Worm (Caenorhabditis elegans) whole organism, L1 larva: ENCODE results near the gene C06A12.8.

Experiments
- F16B12.6 ChIP-seq: fragments of 150-350 bp; optimal IDR thresholded peaks from 2 replicates; lab custom pipeline; 2014; ENCODE audit warnings: missing biosample characterization, missing genetic modification characterization
- Y116A8C.19 ChIP-seq: sonication (generic microtip); optimal IDR thresholded peaks from 2 replicates; lab custom pipeline; 2016; ENCODE audit warnings: missing compliant biosample characterization, missing genetic modification characterization, borderline replicate concordance
- alr-1 ChIP-seq: fragments of 200-800 bp; sonication (Bioruptor generic); optimal IDR thresholded peaks from 2 replicates; lab custom pipeline; 2018; ENCODE audit warnings: borderline replicate concordance, mild to moderate bottlenecking, missing genetic modification characterization, missing compliant biosample characterization
- blmp-1 ChIP-seq: fragments of 150-350 bp; optimal IDR thresholded peaks from 2 replicates; lab custom pipeline; 2014; ENCODE audit warnings: missing biosample characterization, missing genetic modification characterization
- ceh-82 ChIP-seq, 3 experiments: fragments of 150-350 bp in 1 of 3; sonication (generic microtip) in 2 of 3; optimal IDR thresholded peaks; 2 replicates each; lab custom pipeline; 2014 to 2017; ENCODE audit warnings: missing biosample characterization in 3 of 3, missing genetic modification characterization in 3 of 3
- ces-1 ChIP-seq: fragments of 150-350 bp; optimal IDR thresholded peaks from 2 replicates; lab custom pipeline; 2014; ENCODE audit warnings: missing biosample characterization, missing genetic modification reagents, missing genetic modification characterization
- efl-1 ChIP-seq, 4 experiments: fragments of 150-350 bp; optimal IDR thresholded peaks in 3 of 4; peaks in 1 of 4; 1 replicate in 1 of 4; 2 replicates in 3 of 4; lab custom pipeline; 2014; ENCODE audit warnings: missing biosample characterization in 2 of 4, missing genetic modification characterization in 2 of 4, missing genetic modification reagents in 2 of 4
- efl-3 ChIP-seq: fragments of 200-800 bp; sonication (Bioruptor generic); optimal IDR thresholded peaks from 2 replicates; lab custom pipeline; 2018; ENCODE audit warnings: mild to moderate bottlenecking, missing genetic modification characterization, missing compliant biosample characterization
- egl-13 ChIP-seq: sonication (generic microtip); optimal IDR thresholded peaks from 2 replicates; lab custom pipeline; 2016; ENCODE audit warnings: missing genotype, missing genetic modification reagents, missing genetic modification characterization, missing compliant biosample characterization
- egl-27 ChIP-seq, 2 experiments: fragments of 150-350 bp in 1 of 2; sonication (generic microtip); optimal IDR thresholded peaks; 3 replicates each; lab custom pipeline; 2017 to 2018; ENCODE audit warnings: missing biosample characterization in 2 of 2, missing genetic modification characterization in 2 of 2, missing genetic modification reagents in 2 of 2
- elt-2 ChIP-seq: sonication (generic microtip); optimal IDR thresholded peaks from 2 replicates; lab custom pipeline; 2016; ENCODE audit warnings: missing genetic modification characterization, mild to moderate bottlenecking, inconsistent platforms, missing compliant biosample characterization, missing genetic modification reagents
- elt-3 ChIP-seq, 6 experiments: fragments of 150-350 bp in 1 of 6; sonication (generic microtip); optimal IDR thresholded peaks; 2 replicates each; lab custom pipeline; 2017 to 2018; ENCODE audit warnings: missing biosample characterization in 6 of 6, missing genetic modification characterization in 6 of 6, inconsistent platforms in 1 of 6
- fkh-8 ChIP-seq: sonication (generic microtip); optimal IDR thresholded peaks from 2 replicates; lab custom pipeline; 2016; ENCODE audit warnings: mild to moderate bottlenecking, missing genetic modification characterization, missing compliant biosample characterization
- fos-1 ChIP-seq: fragments of 150-350 bp; optimal IDR thresholded peaks from 2 replicates; lab custom pipeline; 2014; ENCODE audit warnings: missing biosample characterization, missing genetic modification characterization
- grh-1 ChIP-seq: fragments of 200-800 bp; sonication (Bioruptor generic); IDR thresholded peaks from 2 replicates; pipeline ENCODE4 v1.3.6; 2022; ENCODE audit warnings: missing genetic modification reagents, missing genetic modification characterization, missing compliant biosample characterization
- hlh-4 ChIP-seq: sonication (generic microtip); optimal IDR thresholded peaks from 2 replicates; lab custom pipeline; 2016; ENCODE audit warnings: mild to moderate bottlenecking, missing genetic modification characterization, missing compliant biosample characterization
- irx-1 ChIP-seq: sonication (generic microtip); optimal IDR thresholded peaks from 2 replicates; lab custom pipeline; 2016; ENCODE audit warnings: missing genetic modification characterization, missing compliant biosample characterization
- lin-14 ChIP-seq: fragments of 200-800 bp; sonication (Bioruptor generic); optimal IDR thresholded peaks from 2 replicates; lab custom pipeline; 2018; ENCODE audit warnings: mild to moderate bottlenecking, missing genetic modification characterization, moderate library complexity, missing compliant biosample characterization
- lin-15B ChIP-seq: fragments of 150-350 bp; sonication (generic microtip); optimal IDR thresholded peaks from 3 replicates; lab custom pipeline; 2014; ENCODE audit warnings: missing biosample characterization, missing genetic modification characterization
- lin-35 ChIP-seq, 2 experiments: fragments of 150-350 bp; optimal IDR thresholded peaks; 2 replicates each; lab custom pipeline; 2014; ENCODE audit warnings: missing biosample characterization in 2 of 2, missing genetic modification characterization in 2 of 2, missing genetic modification reagents in 2 of 2
- lin-39 ChIP-seq: fragments of 150-350 bp; optimal IDR thresholded peaks from 2 replicates; lab custom pipeline; 2014; ENCODE audit warnings: missing biosample characterization, missing genetic modification reagents, missing genetic modification characterization
- lir-3 ChIP-seq: sonication (generic microtip); optimal IDR thresholded peaks from 2 replicates; lab custom pipeline; 2016; ENCODE audit warnings: mild to moderate bottlenecking, missing genetic modification characterization, moderate library complexity, missing compliant biosample characterization; ENCODE audit not compliant: poor library complexity
- mep-1 ChIP-seq: fragments of 150-350 bp; optimal IDR thresholded peaks from 2 replicates; lab custom pipeline; 2014; ENCODE audit warnings: missing biosample characterization, missing genetic modification characterization
- nhr-11 ChIP-seq: fragments of 150-350 bp; optimal IDR thresholded peaks from 2 replicates; lab custom pipeline; 2014; ENCODE audit warnings: missing biosample characterization, missing genetic modification characterization
- nhr-12 ChIP-seq: sonication (generic microtip); optimal IDR thresholded peaks from 2 replicates; lab custom pipeline; 2017; ENCODE audit warnings: missing biosample characterization, missing genetic modification characterization
- nhr-19 ChIP-seq: fragments of 200-800 bp; sonication (Bioruptor generic); conservative IDR thresholded peaks from 2 replicates; pipeline ENCODE4 v1.3.6; 2022; ENCODE audit warnings: missing genetic modification characterization, missing compliant biosample characterization
- nhr-20 ChIP-seq: sonication (generic microtip); optimal IDR thresholded peaks from 2 replicates; lab custom pipeline; 2016; ENCODE audit warnings: mild to moderate bottlenecking, missing genetic modification characterization, missing compliant biosample characterization
- nhr-28 ChIP-seq: fragments of 150-350 bp; optimal IDR thresholded peaks from 2 replicates; lab custom pipeline; 2014; ENCODE audit warnings: missing biosample characterization, missing genetic modification characterization
- nhr-47 ChIP-seq: sonication (generic microtip); optimal IDR thresholded peaks from 2 replicates; lab custom pipeline; 2016; ENCODE audit warnings: mild to moderate bottlenecking, missing genetic modification characterization, moderate library complexity, missing compliant biosample characterization
- nhr-71 ChIP-seq: sonication (generic microtip); optimal IDR thresholded peaks from 2 replicates; lab custom pipeline; 2016; ENCODE audit warnings: mild to moderate bottlenecking, missing genetic modification characterization, moderate library complexity, missing compliant biosample characterization
- nhr-77 ChIP-seq: fragments of 150-350 bp; optimal IDR thresholded peaks from 2 replicates; lab custom pipeline; 2014; ENCODE audit warnings: missing biosample characterization, missing genetic modification characterization
- nhr-90 ChIP-seq: sonication (generic microtip); optimal IDR thresholded peaks from 2 replicates; lab custom pipeline; 2016; ENCODE audit warnings: mild to moderate bottlenecking, missing genetic modification characterization, missing compliant biosample characterization; ENCODE audit not compliant: poor library complexity
- pag-3 ChIP-seq: sonication (generic microtip); optimal IDR thresholded peaks from 2 replicates; lab custom pipeline; 2017; ENCODE audit warnings: missing genetic modification characterization, mild to moderate bottlenecking, missing compliant biosample characterization, antibody characterized with exemption, borderline replicate concordance; ENCODE audit not compliant: insufficient read depth
- pqm-1 ChIP-seq: sonication (generic microtip); optimal IDR thresholded peaks from 3 replicates; lab custom pipeline; 2017; ENCODE audit warnings: missing biosample characterization, missing genetic modification characterization
- skn-1 ChIP-seq: fragments of 150-350 bp; optimal IDR thresholded peaks from 2 replicates; lab custom pipeline; 2014; ENCODE audit warnings: missing biosample characterization, missing genetic modification characterization
- snu-23 ChIP-seq: sonication (generic microtip); optimal IDR thresholded peaks from 2 replicates; lab custom pipeline; 2016; ENCODE audit warnings: missing genetic modification characterization, missing compliant biosample characterization
- sox-4 ChIP-seq: sonication (generic microtip); optimal IDR thresholded peaks from 2 replicates; lab custom pipeline; 2016; ENCODE audit warnings: missing genetic modification characterization, missing compliant biosample characterization
- sptf-1 ChIP-seq: fragments of 150-350 bp; optimal IDR thresholded peaks from 2 replicates; lab custom pipeline; 2014; ENCODE audit warnings: missing biosample characterization, missing genetic modification characterization
- swsn-7 ChIP-seq: sonication (generic microtip); optimal IDR thresholded peaks from 2 replicates; lab custom pipeline; 2016; ENCODE audit warnings: missing genetic modification characterization, missing compliant biosample characterization
- tbx-2 ChIP-seq: sonication (generic microtip); optimal IDR thresholded peaks from 2 replicates; lab custom pipeline; 2016; ENCODE audit warnings: missing genetic modification characterization, missing compliant biosample characterization
- unc-130 ChIP-seq: fragments of 150-350 bp; optimal IDR thresholded peaks from 2 replicates; lab custom pipeline; 2017; ENCODE audit warnings: missing biosample characterization, missing genetic modification characterization, inconsistent platforms
- unc-30 ChIP-seq: sonication (generic microtip); optimal IDR thresholded peaks from 2 replicates; lab custom pipeline; 2017; ENCODE audit warnings: missing biosample characterization, missing genetic modification characterization
- unc-86 ChIP-seq: sonication (generic microtip); optimal IDR thresholded peaks from 2 replicates; lab custom pipeline; 2016; ENCODE audit warnings: missing genetic modification characterization, missing compliant biosample characterization
- unc-98 ChIP-seq: fragments of 200-800 bp; sonication (Bioruptor generic); IDR thresholded peaks from 2 replicates; pipeline ENCODE4 v1.3.6; 2022; ENCODE audit warnings: missing genetic modification characterization, missing compliant biosample characterization
- zag-1 ChIP-seq: fragments of 150-350 bp; optimal IDR thresholded peaks from 2 replicates; lab custom pipeline; 2014; ENCODE audit warnings: missing biosample characterization, missing genetic modification characterization
- zip-4 ChIP-seq: fragments of 200-800 bp; sonication (Bioruptor generic); optimal IDR thresholded peaks from 2 replicates; lab custom pipeline; 2018; ENCODE audit warnings: mild to moderate bottlenecking, missing genetic modification characterization, moderate library complexity, missing compliant biosample characterization
- ztf-4 ChIP-seq: fragments of 150-350 bp; optimal IDR thresholded peaks from 2 replicates; lab custom pipeline; 2014; ENCODE audit warnings: missing biosample characterization, missing genetic modification characterization

Gene C06A12.8

ce11 chrIV:17413343-17413742 lies 23.8 kb upstream of the C06A12.8 start:
- TF ChIP-seq hlh-4 (tag; lab: Kevin White, UChicago) (no peak), blmp-1 (no peak), nhr-11 (no peak), unc-98 (GFP tag; lab: Robert Waterston, UW) (no peak), nhr-90 (no peak), tbx-2 (no peak), lir-3 (tag; lab: Kevin White, UChicago) (no peak), ces-1 (GFP tag; lab: Kevin White, UChicago) (no peak)

- no peak for TF ChIP-seq pqm-1
- no peak for TF ChIP-seq sptf-1
- TF ChIP-seq skn-1 (tag; lab: Kevin White, UChicago) = no peak
- no peak for TF ChIP-seq nhr-28
- no peak for TF ChIP-seq unc-30
- no peak for TF ChIP-seq nhr-71
- no peak for TF ChIP-seq lin-39 (tag; lab: Kevin White, UChicago)
- TF ChIP-seq nhr-20 (tag; lab: Kevin White, UChicago) = no peak
- no peak for TF ChIP-seq nhr-47
- TF ChIP-seq efl-1 (optimal IDR thresholded peaks at IDR 0.05; lab: Kevin White, UChicago) = no peak
- no peak for TF ChIP-seq efl-1 (GFP tag; optimal IDR thresholded peaks at IDR 0.05 in 1 of 2; lab: Kevin White, UChicago)
- TF ChIP-seq Y116A8C.19 (tag; lab: Kevin White, UChicago) = no peak
- TF ChIP-seq pag-3 (tag; lab: Kevin White, UChicago) = no peak
These were observed 19.4 kb upstream of the C06A12.8 start, which contains the start of gene npr-26 for ce11 chrIV:17417723-17418122. Gene npr-26 (minus strand): TSS chrIV:17417823.

ce11 chrIV:17426970-17427369 lies 10.2 kb upstream of the C06A12.8 start:
- TF ChIP-seq zag-1 (peak; percentile 9), ceh-82 (tag; optimal IDR thresholded peaks at IDR 0.05; lab: Kevin White, UChicago) (peak in 1 of 3 experiments; percentile 40), egl-13 (no peak), unc-130 (no peak), ztf-4 (no peak), nhr-77 (tag; lab: Kevin White, UChicago) (peak; percentile 40), mep-1 (tag; lab: Kevin White, UChicago) (peak; percentile 28), lin-14 (GFP tag; lab: Kevin White, UChicago) (peak; percentile 85), efl-1 (optimal IDR thresholded peaks at IDR 0.05; lab: Kevin White, UChicago) (peak; percentile 30 to 45), efl-1 (GFP tag; optimal IDR thresholded peaks at IDR 0.05 in 1 of 2; lab: Kevin White, UChicago) (no peak), egl-27 (tag; optimal IDR thresholded peaks at IDR 0.05; lab: Kevin White, UChicago) (no peak), nhr-47 (peak; percentile 6), efl-3 (GFP tag; lab: Kevin White, UChicago) (no peak), alr-1 (tag; lab: Kevin White, UChicago) (no peak), fkh-8 (tag; lab: Kevin White, UChicago) (peak; percentile 35), snu-23 (GFP tag; lab: Kevin White, UChicago) (peak; percentile 27), swsn-7 (tag; lab: Kevin White, UChicago) (peak; percentile 38), nhr-12 (no peak), hlh-4 (tag; lab: Kevin White, UChicago) (no peak), lin-35 (GFP tag; optimal IDR thresholded peaks at IDR 0.05; lab: Kevin White, UChicago) (peak in 1 of 2 experiments; percentile 27), nhr-19 (GFP tag; lab: Robert Waterston, UW) (peak; percentile 27; the same call in 1 of the 2 replicates), nhr-71 (peak; percentile 37), unc-86 (tag; lab: Kevin White, UChicago) (peak; percentile 11)

DNA sequence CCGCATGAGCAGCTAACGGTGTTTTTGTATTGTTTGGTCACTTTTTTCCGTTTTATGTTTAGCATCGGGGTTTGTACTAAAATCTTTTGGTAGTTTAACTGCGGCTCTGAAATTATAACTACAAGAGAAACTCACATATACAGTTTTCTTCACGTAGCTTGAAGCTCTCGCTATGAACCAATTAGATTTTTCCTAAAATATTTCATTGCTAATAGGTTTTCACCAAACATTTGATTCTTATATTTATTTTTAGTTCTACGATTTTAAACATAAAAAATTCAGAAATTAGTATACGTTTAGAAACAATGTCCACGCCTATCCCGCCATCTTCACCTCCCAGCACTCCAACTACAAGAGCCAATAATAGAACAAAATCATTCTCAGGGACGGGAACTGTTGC lies 9.7 kb upstream of the C06A12.8 start, which contains the start of gene C06A12.3:
C06A12.3 (plus strand) TSS at position 301 of the 400 bp plus-strand sequence.
- no peak for TF ChIP-seq nhr-28
- TF ChIP-seq ztf-4 = no peak
- TF ChIP-seq F16B12.6 (tag; lab: Kevin White, UChicago) = no peak
- no peak for TF ChIP-seq zip-4 (GFP tag; lab: Kevin White, UChicago)
- TF ChIP-seq grh-1 (GFP tag; lab: Robert Waterston, UW) = no peak
- no peak for TF ChIP-seq elt-3 (tag; optimal IDR thresholded peaks at IDR 0.05; lab: Kevin White, UChicago)
- TF ChIP-seq elt-2 (tag; lab: Kevin White, UChicago) = no peak
- no peak for TF ChIP-seq lir-3 (tag; lab: Kevin White, UChicago)
- no peak for TF ChIP-seq sptf-1
- no peak for TF ChIP-seq unc-30
- no peak for TF ChIP-seq nhr-90
- TF ChIP-seq irx-1 = no peak
- no peak for TF ChIP-seq hlh-4 (tag; lab: Kevin White, UChicago)
- no peak for TF ChIP-seq efl-3 (GFP tag; lab: Kevin White, UChicago)
- no peak for TF ChIP-seq zag-1
- no peak for TF ChIP-seq lin-15B (tag; lab: Kevin White, UChicago)
- no peak for TF ChIP-seq alr-1 (tag; lab: Kevin White, UChicago)
- no peak for TF ChIP-seq sox-4 (tag; lab: Kevin White, UChicago)
- TF ChIP-seq fos-1 = no peak
